Worm (Caenorhabditis elegans) whole organism, early embryonic: Measurements from ENCODE around the gene bub-3.

Experiments
- ama-1 ChIP-seq: fragments of 150-350 bp; optimal IDR thresholded peaks from 2 replicates; lab custom pipeline; 2014
- ceh-36 ChIP-seq: sonication (generic microtip); optimal IDR thresholded peaks from 2 replicates; lab custom pipeline; 2016; ENCODE audit warnings: missing genetic modification characterization, inconsistent platforms, missing compliant biosample characterization
- ets-7 ChIP-seq: sonication (generic microtip); optimal IDR thresholded peaks from 2 replicates; lab custom pipeline; 2016; ENCODE audit warnings: missing genotype, missing genetic modification characterization, missing compliant biosample characterization
- hmg-4 ChIP-seq: fragments of 200-800 bp; sonication (Bioruptor generic); optimal IDR thresholded peaks from 2 replicates; lab custom pipeline; 2018; ENCODE audit warnings: mild to moderate bottlenecking, missing genetic modification characterization, missing compliant biosample characterization
- tbx-11 ChIP-seq: fragments of 200-800 bp; sonication (Bioruptor generic); IDR thresholded peaks from 2 replicates; pipeline ENCODE4 v1.3.6; 2022; ENCODE audit warnings: missing genetic modification characterization, missing compliant biosample characterization
- tbx-37 ChIP-seq: fragments of 200-800 bp; sonication (Bioruptor generic); conservative IDR thresholded peaks from 2 replicates; pipeline ENCODE4 v1.3.6; 2022; ENCODE audit warnings: missing genetic modification reagents, missing genetic modification characterization, missing compliant biosample characterization

- TF ChIP-seq ceh-36 (no peak), ama-1 (no peak), tbx-11 (GFP tag; lab: Robert Waterston, UW) (no peak), tbx-37 (GFP tag; lab: Robert Waterston, UW) (no peak), hmg-4 (GFP tag; lab: Kevin White, UChicago) (no peak), ets-7 (no peak)
Observed at ce11 chrII:13763009-13763468, 37.2 kb downstream of the bub-3 start, which contains the start of gene arrd-11.
